Fruit fly (Drosophila melanogaster) whole organism, pupa: Measurements from ENCODE around the gene mat.
A peak's percentile ranks its signal among the peaks of the same experiment; 100 is the strongest.

Source experiments
- CG10348 ChIP-seq: fragments of 200-800 bp; sonication (Bioruptor generic); IDR thresholded peaks from 2 replicates; pipeline ENCODE4 v1.3.6; 2022; ENCODE audit warnings: missing biosample characterization, missing genetic modification characterization
- CG12605 ChIP-seq: fragments of 200-800 bp; sonication (Bioruptor generic); IDR thresholded peaks from 2 replicates; pipeline ENCODE4 v1.3.6; 2022; ENCODE audit warnings: missing biosample characterization, missing genetic modification characterization
- CG13204 ChIP-seq: fragments of 200-800 bp; sonication (Bioruptor generic); optimal IDR thresholded peaks from 2 replicates; lab custom pipeline; 2018; ENCODE audit warnings: missing biosample characterization, mild to moderate bottlenecking, missing genetic modification characterization, moderate library complexity
- CG14655 ChIP-seq: fragments of 200-800 bp; sonication (Bioruptor generic); optimal IDR thresholded peaks from 3 replicates; lab custom pipeline; 2017; ENCODE audit warnings: mild to moderate bottlenecking, missing biosample characterization, missing genetic modification reagents, missing genetic modification characterization
- CG15710 ChIP-seq: fragments of 200-800 bp; sonication (Bioruptor generic); optimal IDR thresholded peaks from 2 replicates; lab custom pipeline; 2018; ENCODE audit warnings: missing biosample characterization, mild to moderate bottlenecking, missing genetic modification characterization, moderate library complexity
- CG17806 ChIP-seq: fragments of 200-800 bp; sonication (Bioruptor generic); optimal IDR thresholded peaks from 2 replicates; lab custom pipeline; 2018; ENCODE audit warnings: missing biosample characterization, mild to moderate bottlenecking, missing genetic modification characterization, moderate library complexity
- CG32121 ChIP-seq: fragments of 200-800 bp; sonication (Bioruptor generic); IDR thresholded peaks from 2 replicates; pipeline ENCODE4 v1.3.6; 2022; ENCODE audit warnings: missing biosample characterization, missing genetic modification characterization
- CG34367 ChIP-seq: fragments of 200-800 bp; sonication (Bioruptor generic); optimal IDR thresholded peaks from 2 replicates; lab custom pipeline; 2018; ENCODE audit warnings: missing biosample characterization, mild to moderate bottlenecking, missing genetic modification characterization
- CG4496 ChIP-seq: fragments of 200-800 bp; sonication (Bioruptor generic); IDR thresholded peaks from 3 replicates; pipeline ENCODE4 v1.3.6; 2022; ENCODE audit warnings: missing biosample characterization, missing genetic modification characterization
- CG8159 ChIP-seq: fragments of 200-800 bp; sonication (Bioruptor generic); optimal IDR thresholded peaks from 3 replicates; lab custom pipeline; 2018; ENCODE audit warnings: missing biosample characterization, mild to moderate bottlenecking, missing genetic modification characterization, moderate library complexity
- CG8301 ChIP-seq: fragments of 200-800 bp; sonication (Bioruptor generic); optimal IDR thresholded peaks from 2 replicates; lab custom pipeline; 2018; ENCODE audit warnings: missing biosample characterization, mild to moderate bottlenecking, missing genetic modification characterization
- CG9948 ChIP-seq: fragments of 200-800 bp; sonication (Bioruptor generic); optimal IDR thresholded peaks from 2 replicates; lab custom pipeline; 2018; ENCODE audit warnings: missing biosample characterization, mild to moderate bottlenecking, missing genetic modification characterization, moderate library complexity
- D1 ChIP-seq: fragments of 200-800 bp; sonication (Bioruptor generic); optimal IDR thresholded peaks from 2 replicates; lab custom pipeline; 2018; ENCODE audit warnings: missing biosample characterization, mild to moderate bottlenecking, missing genetic modification characterization, moderate library complexity
- EcR ChIP-seq: fragments of 200-800 bp; sonication (Bioruptor generic); optimal IDR thresholded peaks from 3 replicates; lab custom pipeline; 2019; ENCODE audit warnings: missing biosample characterization, missing genetic modification characterization, mild to moderate bottlenecking, moderate library complexity, missing genetic modification reagents
- Ets98B ChIP-seq: fragments of 200-800 bp; sonication (Bioruptor generic); IDR thresholded peaks from 2 replicates; pipeline ENCODE4 v1.3.6; 2022; ENCODE audit warnings: missing biosample characterization, missing genetic modification characterization
- Pif1A ChIP-seq: fragments of 200-800 bp; sonication (Bioruptor generic); optimal IDR thresholded peaks from 3 replicates; lab custom pipeline; 2016; ENCODE audit warnings: missing biosample characterization, missing genetic modification characterization
- Pif1B ChIP-seq: fragments of 200-800 bp; sonication (Bioruptor generic); optimal IDR thresholded peaks from 3 replicates; lab custom pipeline; 2016; ENCODE audit warnings: missing biosample characterization, missing genetic modification characterization
- Snoo ChIP-seq: fragments of 200-800 bp; sonication (Bioruptor generic); optimal IDR thresholded peaks from 3 replicates; lab custom pipeline; 2017; ENCODE audit warnings: missing biosample characterization, mild to moderate bottlenecking, missing genetic modification characterization, inconsistent platforms
- fd96Ca ChIP-seq: fragments of 200-800 bp; sonication (Bioruptor generic); IDR thresholded peaks from 3 replicates; pipeline ENCODE4 v1.3.6; 2022; ENCODE audit warnings: missing biosample characterization, missing genetic modification characterization
- gl ChIP-seq: fragments of 200-800 bp; sonication (Bioruptor generic); optimal IDR thresholded peaks from 2 replicates; lab custom pipeline; 2018; ENCODE audit warnings: missing biosample characterization, mild to moderate bottlenecking, missing genetic modification characterization
- rn ChIP-seq: fragments of 200-800 bp; sonication (Bioruptor generic); IDR thresholded peaks from 2 replicates; pipeline ENCODE4 v1.3.6; 2022; ENCODE audit warnings: missing biosample characterization, missing genetic modification characterization

The mat gene

DNA sequence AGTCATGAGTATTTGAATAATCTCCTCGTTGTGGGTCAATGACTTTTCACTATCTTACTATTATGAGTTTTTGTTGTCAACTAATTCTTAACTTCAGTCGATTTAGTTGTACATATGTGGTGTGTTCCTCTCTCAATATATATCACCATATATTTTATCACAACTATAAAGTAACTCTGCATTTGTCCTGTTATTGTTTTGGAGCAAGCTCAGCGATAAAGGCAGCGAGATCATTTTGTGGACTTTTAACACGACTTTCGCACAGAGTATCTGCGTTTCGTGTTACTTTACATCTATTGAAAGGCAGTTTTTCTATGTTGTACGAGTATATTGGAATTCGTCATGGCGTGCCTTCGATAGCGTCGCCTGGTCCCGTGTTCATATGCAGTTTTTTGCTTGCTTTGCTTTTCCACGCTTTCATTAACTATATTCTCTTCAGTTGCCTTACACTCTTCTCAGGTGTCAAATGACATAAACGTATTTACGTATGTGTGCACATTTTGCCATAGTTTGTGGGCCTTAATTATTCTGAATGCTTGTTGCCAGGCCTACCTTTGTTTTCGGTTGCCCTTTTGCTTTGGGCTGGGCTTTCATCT is 27.2 kb upstream of the mat start:
- TF ChIP-seq rn (GFP tag; lab: Robert Waterston, UW) (no peak), EcR (GFP tag; lab: Kevin White, UChicago) (peak; percentile 14), gl (tag; lab: Kevin White, UChicago) (no peak), CG32121 (GFP tag; lab: Robert Waterston, UW) (no peak; the same call in 1 of the 2 replicates), CG8159 (tag; lab: Kevin White, UChicago) (no peak), CG8301 (tag; lab: Kevin White, UChicago) (peak; percentile 53), CG9948 (tag; lab: Kevin White, UChicago) (no peak), Pif1B (GFP tag; lab: Kevin White, UChicago) (no peak), CG14655 (peak; percentile 52), CG15710 (tag; lab: Kevin White, UChicago) (no peak), CG10348 (GFP tag; lab: Robert Waterston, UW) (no peak), CG34367 (tag; lab: Kevin White, UChicago) (no peak), D1 (tag; lab: Kevin White, UChicago) (no peak), CG4496 (GFP tag; lab: Robert Waterston, UW) (0 out of 3 replicates have a peak, but pooled peaks have one; percentile 34), CG12605 (GFP tag; lab: Robert Waterston, UW) (no peak), Pif1A (no peak), fd96Ca (peak; percentile 47; the same call in 1 of the 3 replicates), CG17806 (tag; lab: Kevin White, UChicago) (no peak), Snoo (no peak), CG13204 (GFP tag; lab: Kevin White, UChicago) (no peak), Ets98B (GFP tag; lab: Robert Waterston, UW) (peak; percentile 21; the same call in 1 of the 2 replicates)

DNA sequence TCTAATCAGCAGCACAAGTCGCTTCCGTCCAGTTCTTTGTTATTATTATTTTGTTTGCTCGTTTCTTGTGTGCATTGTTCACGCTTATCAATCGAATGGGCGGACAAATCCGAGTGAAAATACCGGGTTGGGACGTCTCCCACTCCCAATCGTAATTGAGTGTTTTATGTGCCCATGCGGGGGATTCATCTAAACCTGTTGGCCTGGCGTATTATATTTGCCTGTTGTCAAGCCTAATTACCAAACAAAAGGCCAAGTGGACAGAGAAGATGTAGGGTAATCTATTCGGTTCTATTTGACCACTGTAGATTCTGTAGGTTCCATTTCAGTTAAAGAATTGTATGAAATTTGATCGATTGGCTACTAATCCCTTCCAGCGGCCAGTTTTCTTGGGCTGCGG is 26.6 kb upstream of the mat start:
- TF ChIP-seq fd96Ca (0 out of 3 replicates have a peak, but pooled peaks have one; percentile 2), D1 (tag; lab: Kevin White, UChicago) (no peak), CG14655 (no peak)

DNA sequence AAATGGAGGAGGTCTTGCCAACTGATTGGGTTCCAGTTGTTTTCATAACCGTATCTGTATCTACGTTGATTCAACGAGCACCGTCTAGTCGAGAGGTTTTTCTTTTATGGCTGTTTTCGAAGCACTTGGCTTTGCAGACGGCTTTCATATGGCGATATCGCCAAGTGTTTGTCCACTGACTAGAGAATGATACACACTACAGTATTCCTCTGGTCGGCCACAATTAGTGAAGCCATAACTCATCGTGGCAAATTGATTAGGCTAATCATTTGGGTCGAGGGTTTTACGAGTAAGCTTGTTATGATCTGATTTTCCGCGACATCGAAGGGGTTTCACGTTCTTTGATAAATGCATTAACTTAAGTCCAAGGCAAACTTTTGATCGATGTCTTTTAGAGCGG is 26.0 kb upstream of the mat start:
- TF ChIP-seq Pif1A, result no peak
- TF ChIP-seq CG17806 (tag; lab: Kevin White, UChicago), result no peak
- TF ChIP-seq CG13204 (GFP tag; lab: Kevin White, UChicago), result no peak
- TF ChIP-seq D1 (tag; lab: Kevin White, UChicago), result no peak
- TF ChIP-seq CG34367 (tag; lab: Kevin White, UChicago), result no peak
- TF ChIP-seq EcR (GFP tag; lab: Kevin White, UChicago), result no peak
- TF ChIP-seq CG8301 (tag; lab: Kevin White, UChicago), result no peak
- TF ChIP-seq CG9948 (tag; lab: Kevin White, UChicago), result no peak
- TF ChIP-seq Snoo, result no peak
- no peak for TF ChIP-seq fd96Ca
- no peak for TF ChIP-seq CG12605 (GFP tag; lab: Robert Waterston, UW)
- TF ChIP-seq CG14655, result no peak
- TF ChIP-seq Ets98B (GFP tag; lab: Robert Waterston, UW), result no peak
- no peak for TF ChIP-seq Pif1B (GFP tag; lab: Kevin White, UChicago)
- no peak for TF ChIP-seq CG15710 (tag; lab: Kevin White, UChicago)
- TF ChIP-seq CG32121 (GFP tag; lab: Robert Waterston, UW), result no peak
- no peak for TF ChIP-seq gl (tag; lab: Kevin White, UChicago)
- TF ChIP-seq CG10348 (GFP tag; lab: Robert Waterston, UW), result no peak
- no peak for TF ChIP-seq CG8159 (tag; lab: Kevin White, UChicago)

DNA sequence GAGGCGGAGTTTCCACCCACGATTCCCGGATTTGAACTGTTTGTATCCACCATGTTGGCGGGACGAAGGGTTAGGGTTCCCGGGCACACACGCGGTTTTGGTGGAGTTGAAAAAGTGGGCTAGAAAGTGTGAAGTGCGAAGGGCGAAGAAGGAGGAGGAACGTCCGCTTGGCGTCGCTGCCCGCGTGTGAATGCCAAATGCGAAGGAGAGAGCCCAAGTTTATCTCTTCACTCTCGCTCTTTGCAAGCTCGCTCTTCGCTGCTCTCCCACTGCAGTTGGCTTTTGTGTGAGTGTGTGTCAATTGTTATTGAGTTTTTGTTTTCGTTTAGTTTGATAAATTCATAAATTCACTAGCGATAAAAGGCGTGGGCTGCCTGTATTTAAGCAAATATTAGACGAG is 21.8 kb upstream of the mat start:
- TF ChIP-seq CG9948 (tag; lab: Kevin White, UChicago) (no peak), CG12605 (GFP tag; lab: Robert Waterston, UW) (peak; percentile 40), CG8301 (tag; lab: Kevin White, UChicago) (no peak), CG4496 (GFP tag; lab: Robert Waterston, UW) (peak; percentile 62), CG13204 (GFP tag; lab: Kevin White, UChicago) (peak; percentile 8), EcR (GFP tag; lab: Kevin White, UChicago) (peak; percentile 34)

DNA sequence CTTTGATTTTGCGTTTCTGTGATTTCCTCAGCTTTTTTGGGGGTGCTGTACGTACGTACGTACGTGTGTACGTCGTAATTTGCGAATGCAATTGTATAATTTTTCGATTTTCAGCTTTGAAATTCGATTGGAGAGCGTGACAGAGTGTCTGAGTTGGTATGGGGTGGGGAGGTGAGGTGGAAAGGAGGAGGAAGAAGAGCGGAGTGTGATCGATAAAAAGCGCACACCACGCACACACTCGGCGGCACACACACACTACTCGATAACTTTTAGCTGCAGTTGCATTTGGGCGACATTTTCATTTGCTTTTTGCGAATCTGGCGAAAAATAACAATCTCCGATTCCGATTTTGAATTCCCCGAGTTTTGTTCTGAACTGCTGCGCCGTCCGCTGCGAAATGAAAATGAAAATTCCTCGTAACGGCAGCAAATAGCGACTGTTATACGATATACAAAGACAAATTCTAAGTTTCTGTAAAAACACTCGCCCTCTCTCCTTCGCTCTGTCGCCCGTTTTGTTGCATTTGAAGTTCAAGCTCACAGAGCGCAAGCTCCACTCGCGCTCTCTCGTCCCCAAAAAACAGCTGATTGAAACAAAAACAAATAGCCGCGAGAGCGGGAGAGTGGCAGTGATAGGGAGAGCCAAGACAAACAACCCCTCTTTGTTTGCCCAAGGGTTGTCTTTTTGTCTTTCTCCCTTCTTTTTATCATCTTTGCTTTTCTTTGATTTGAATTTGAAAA is 21.0 kb upstream of the mat start, which contains the start of gene CG13907:
Gene CG13907, minus strand, starts transcription at position 518 of the 740 bp plus-strand sequence.
- no peak for TF ChIP-seq gl (tag; lab: Kevin White, UChicago)
- peak; percentile 29; the same call in 1 of the 2 replicates for TF ChIP-seq CG32121 (GFP tag; lab: Robert Waterston, UW)
- peak; percentile 5 for TF ChIP-seq Pif1A
- no peak for TF ChIP-seq CG9948 (tag; lab: Kevin White, UChicago)
- TF ChIP-seq Ets98B (GFP tag; lab: Robert Waterston, UW), result no peak; the same call in 1 of the 2 replicates
- no peak for TF ChIP-seq CG15710 (tag; lab: Kevin White, UChicago)
- no peak for TF ChIP-seq CG14655
- TF ChIP-seq EcR (GFP tag; lab: Kevin White, UChicago), result peak; percentile 12
- no peak for TF ChIP-seq Snoo
- no peak for TF ChIP-seq Pif1B (GFP tag; lab: Kevin White, UChicago)
- TF ChIP-seq CG12605 (GFP tag; lab: Robert Waterston, UW), result peak; percentile 47; the same call in 1 of the 2 replicates
- TF ChIP-seq CG4496 (GFP tag; lab: Robert Waterston, UW), result peak; percentile 52; the same call in 2 of the 3 replicates
- TF ChIP-seq, all 21 proteins: peak for 5
